Worm (Caenorhabditis elegans) whole organism, L3 larva: ENCODE measurements around the gene C08F11.10.

Source experiments
- ama-1 ChIP-seq: fragments of 150-350 bp; optimal IDR thresholded peaks from 2 replicates; lab custom pipeline; 2018
- ceh-16 ChIP-seq: sonication (generic microtip); optimal IDR thresholded peaks from 2 replicates; lab custom pipeline; 2017; ENCODE audit warnings: missing biosample characterization, missing genetic modification characterization
- mdl-1 ChIP-seq: fragments of 150-350 bp; optimal IDR thresholded peaks from 2 replicates; lab custom pipeline; 2014; ENCODE audit warnings: missing biosample characterization, missing genetic modification characterization
- nhr-76 ChIP-seq: fragments of 150-350 bp; sonication (generic microtip); optimal IDR thresholded peaks from 5 replicates; lab custom pipeline; 2014; ENCODE audit warnings: missing biosample characterization, missing genetic modification characterization
- nhr-77 ChIP-seq: fragments of 150-350 bp; optimal IDR thresholded peaks from 2 replicates; lab custom pipeline; 2014; ENCODE audit warnings: missing biosample characterization, missing genetic modification characterization
- pha-4 ChIP-seq: fragments of 150-350 bp; optimal IDR thresholded peaks from 2 replicates; lab custom pipeline; 2014; ENCODE audit warnings: missing biosample characterization, missing genetic modification reagents, missing genetic modification characterization
- pqm-1 ChIP-seq: fragments of 150-350 bp; optimal IDR thresholded peaks from 2 replicates; lab custom pipeline; 2017; ENCODE audit warnings: missing biosample characterization, missing genetic modification characterization, inconsistent platforms
- ztf-11 ChIP-seq: fragments of 150-350 bp; optimal IDR thresholded peaks from 2 replicates; lab custom pipeline; 2014; ENCODE audit warnings: missing biosample characterization, missing genetic modification characterization

DNA sequence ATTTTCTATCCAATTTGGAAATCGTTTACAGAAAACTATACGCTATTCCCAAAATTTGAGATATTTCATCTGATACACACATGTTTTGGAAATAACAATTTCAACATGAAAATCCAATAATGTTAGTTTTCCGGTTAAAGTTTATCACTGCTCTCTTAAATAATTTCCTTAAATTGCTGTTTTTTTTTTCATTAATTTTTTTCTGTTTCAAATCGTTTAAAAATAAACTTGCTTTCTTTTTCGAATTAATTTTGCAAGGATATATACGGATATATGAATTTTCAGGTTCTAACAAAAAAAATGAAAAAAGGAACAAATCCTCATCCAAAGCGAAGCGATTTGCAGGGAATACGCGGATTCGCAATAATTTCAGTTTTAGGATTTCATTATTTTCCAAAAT lies 24.5 kb upstream of the C08F11.10 start, which contains the start of gene oac-48:
- TF ChIP-seq ceh-16 (tag; lab: Kevin White, UChicago) = no peak
- no peak for TF ChIP-seq pqm-1
- no peak for TF ChIP-seq pha-4 (tag; lab: Kevin White, UChicago)
- no peak for TF ChIP-seq ztf-11 (tag; lab: Kevin White, UChicago)
- TF ChIP-seq mdl-1 (tag; lab: Kevin White, UChicago) = no peak
- TF ChIP-seq nhr-76 (tag; lab: Kevin White, UChicago) = no peak
- TF ChIP-seq nhr-77 (tag; lab: Kevin White, UChicago) = no peak
- TF ChIP-seq ama-1 (lab: Kevin White, UChicago) = no peak
